Worm (Caenorhabditis elegans) whole organism, L4/young adult: ENCODE measurements around the gene B0403.6.

Experiments
- W03F9.2 ChIP-seq: fragments of 150-350 bp; optimal IDR thresholded peaks from 2 replicates; lab custom pipeline; 2014; ENCODE audit warnings: missing biosample characterization, missing genetic modification characterization
- dao-5 ChIP-seq: sonication (generic microtip); optimal IDR thresholded peaks from 2 replicates; lab custom pipeline; 2016; ENCODE audit warnings: missing genotype, missing genetic modification characterization, moderate library complexity, missing compliant biosample characterization

DNA sequence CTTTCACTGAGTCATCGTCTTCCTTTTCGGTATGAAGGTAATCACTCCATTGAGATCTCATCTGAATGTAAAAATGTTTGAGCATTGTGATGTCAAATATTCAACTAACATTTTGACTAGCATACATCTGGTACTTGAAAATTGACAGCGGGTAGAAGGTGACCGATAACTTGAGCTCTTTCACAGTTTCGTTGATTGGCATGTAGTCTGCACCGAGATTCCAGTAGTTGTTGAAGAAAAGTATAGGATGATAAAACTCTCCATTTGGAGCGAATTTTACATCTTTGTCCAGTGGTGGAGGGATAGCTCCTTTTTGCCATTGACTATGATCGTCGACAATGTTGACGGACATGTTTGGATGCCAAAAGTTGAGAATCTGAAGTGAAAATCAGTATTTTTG lies 23.9 kb upstream of the B0403.6 start:
- TF ChIP-seq dao-5: no peak
- TF ChIP-seq W03F9.2: no peak
